Fruit fly (Drosophila melanogaster): ENCODE measurements around the gene Cnb.

The Cnb gene

dm6 chr3L:1962964-1963363 is 15.6 kb downstream of the Cnb start, which contains the start of gene SCOT:
TSS of gene SCOT (plus strand) at chr3L:1963143.
- TF ChIP-seq CG9705 (GFP tag; optimal IDR thresholded peaks at IDR 0.05) (no peak), GATAd (GFP tag; optimal IDR thresholded peaks at IDR 0.05) (peak; percentile 20), jim (GFP tag; optimal IDR thresholded peaks at IDR 0.05) (no peak), foxo (GFP tag; optimal IDR thresholded peaks at IDR 0.05) (peak; percentile 30 to 87), fru (GFP tag; optimal IDR thresholded peaks at IDR 0.05) (peak; percentile 80), ey (GFP tag; optimal IDR thresholded peaks at IDR 0.05) (peak; percentile 89), psq (GFP tag; optimal IDR thresholded peaks at IDR 0.05) (peak; percentile 73), rgr (GFP tag; optimal IDR thresholded peaks at IDR 0.05) (peak; percentile 87), sv (GFP tag; optimal IDR thresholded peaks at IDR 0.05) (peak; percentile 53), br (GFP tag; optimal IDR thresholded peaks at IDR 0.05) (peak; percentile 83), usp (GFP tag; optimal IDR thresholded peaks at IDR 0.05) (no peak), Dif (GFP tag; optimal IDR thresholded peaks at IDR 0.05; ENCODE audit: partially characterized antibody) (no peak), tai (GFP tag; optimal IDR thresholded peaks at IDR 0.05) (no peak), HLH106 (tag; optimal IDR thresholded peaks at IDR 0.05) (peak; percentile 76), OdsH (GFP tag; optimal IDR thresholded peaks at IDR 0.05) (peak; percentile 85)

DNA sequence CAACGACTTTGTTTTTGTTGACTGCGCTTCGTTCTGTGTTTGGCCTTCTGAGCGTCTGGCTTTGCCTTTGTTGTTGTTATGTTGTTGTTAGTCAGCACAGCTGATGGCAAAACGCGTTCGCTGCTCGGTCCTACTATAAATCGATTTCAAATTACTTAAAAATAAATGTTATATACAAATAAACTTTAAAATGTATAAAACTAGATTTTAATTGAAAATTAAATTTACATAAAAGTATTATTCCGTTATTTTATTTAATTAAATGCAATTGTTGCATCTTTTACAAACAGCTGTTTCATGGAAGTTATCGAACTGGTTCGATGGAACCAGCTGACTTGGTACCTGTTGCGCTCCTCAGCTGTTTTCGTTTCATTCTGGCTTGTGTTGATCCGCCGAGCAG is 16.7 kb downstream of the Cnb start, which contains the start of gene mv:
Gene mv (minus strand): TSS at position 80 of the 400 bp plus-strand sequence.
- no peak for TF ChIP-seq usp (GFP tag; optimal IDR thresholded peaks at IDR 0.05)
- peak; percentile 53 for TF ChIP-seq sage (GFP tag; optimal IDR thresholded peaks at IDR 0.05)

dm6 chr3L:1964599-1965143 is 17.3 kb downstream of the Cnb start:
- TF ChIP-seq N (GFP tag; optimal IDR thresholded peaks at IDR 0.05) (no peak), Dfd (GFP tag; optimal IDR thresholded peaks at IDR 0.05) (no peak), Hr83 (GFP tag; optimal IDR thresholded peaks at IDR 0.05; ENCODE audit: poor library complexity, severe bottlenecking) (no peak), tai (GFP tag; optimal IDR thresholded peaks at IDR 0.05) (no peak), dsf (GFP tag; optimal IDR thresholded peaks at IDR 0.05; ENCODE audit: borderline replicate concordance) (no peak), sage (GFP tag; optimal IDR thresholded peaks at IDR 0.05) (no peak), lola (GFP tag; optimal IDR thresholded peaks at IDR 0.05) (no peak)

DNA sequence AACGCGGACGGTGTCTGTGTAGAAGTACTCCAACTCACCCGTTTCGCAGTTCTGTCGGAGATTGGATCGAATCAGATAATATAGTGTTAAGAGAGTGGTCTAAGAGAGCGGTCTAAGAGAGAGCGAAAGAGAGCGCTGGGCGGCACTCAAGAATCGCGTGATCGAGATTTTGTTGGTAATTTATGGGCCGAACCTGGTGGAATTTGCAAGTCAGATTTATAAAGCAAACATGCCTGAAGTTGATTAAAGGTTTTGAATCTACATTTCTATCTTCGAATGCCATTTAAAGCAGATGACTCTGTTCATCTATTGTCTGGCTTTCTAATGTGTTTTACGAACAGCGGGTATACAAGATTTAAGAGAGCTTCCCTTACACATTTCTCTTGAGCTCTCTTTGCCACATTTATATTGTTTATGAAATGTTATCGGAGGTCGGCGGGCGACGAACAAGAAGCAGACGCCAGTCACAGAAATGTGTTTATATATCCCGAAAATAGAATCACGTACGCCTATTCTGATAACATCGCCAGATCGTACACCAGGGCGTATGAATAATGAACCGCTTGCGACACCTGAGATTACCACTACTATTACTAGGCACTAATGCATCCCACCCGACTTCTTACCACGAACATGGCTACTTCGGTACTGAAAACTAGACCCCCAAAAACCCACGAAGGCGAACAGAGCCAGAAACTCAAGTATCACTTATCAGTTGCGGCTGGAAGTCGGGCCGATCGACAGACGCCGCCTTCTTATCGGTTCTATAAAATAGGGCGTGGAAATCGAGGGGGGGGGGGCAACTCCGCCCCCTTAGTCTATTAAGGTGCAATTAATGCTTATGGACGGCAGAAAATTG is 20.3 kb downstream of the Cnb start:
- TF ChIP-seq GATAd (GFP tag; optimal IDR thresholded peaks at IDR 0.05) (no peak), Abd-B (GFP tag; optimal IDR thresholded peaks at IDR 0.05) (no peak), dsf (GFP tag; optimal IDR thresholded peaks at IDR 0.05; ENCODE audit: borderline replicate concordance) (no peak), br (GFP tag; optimal IDR thresholded peaks at IDR 0.05) (peak; percentile 84), CG9705 (GFP tag; optimal IDR thresholded peaks at IDR 0.05) (no peak), tai (GFP tag; optimal IDR thresholded peaks at IDR 0.05) (no peak), HLH106 (tag; optimal IDR thresholded peaks at IDR 0.05) (peak; percentile 13), dmrt93B (GFP tag; optimal IDR thresholded peaks at IDR 0.05) (no peak), rgr (GFP tag; optimal IDR thresholded peaks at IDR 0.05) (peak; percentile 44), brk (GFP tag; optimal IDR thresholded peaks at IDR 0.05) (no peak), psq (GFP tag; optimal IDR thresholded peaks at IDR 0.05) (no peak), Jra (GFP tag; optimal IDR thresholded peaks at IDR 0.05) (no peak), Dif (GFP tag; optimal IDR thresholded peaks at IDR 0.05; ENCODE audit: partially characterized antibody) (peak; percentile 40), h (GFP tag; optimal IDR thresholded peaks at IDR 0.05) (peak; percentile 43), Hr78 (GFP tag; optimal IDR thresholded peaks at IDR 0.05) (no peak), Rel (GFP tag; optimal IDR thresholded peaks at IDR 0.05) (no peak), Rel (tag; optimal IDR thresholded peaks at IDR 0.05) (peak; percentile 82), Hr83 (GFP tag; optimal IDR thresholded peaks at IDR 0.05; ENCODE audit: poor library complexity, severe bottlenecking) (peak; percentile 19), Sp1 (GFP tag; optimal IDR thresholded peaks at IDR 0.05) (peak; percentile 12), usp (GFP tag; optimal IDR thresholded peaks at IDR 0.05) (no peak)

DNA sequence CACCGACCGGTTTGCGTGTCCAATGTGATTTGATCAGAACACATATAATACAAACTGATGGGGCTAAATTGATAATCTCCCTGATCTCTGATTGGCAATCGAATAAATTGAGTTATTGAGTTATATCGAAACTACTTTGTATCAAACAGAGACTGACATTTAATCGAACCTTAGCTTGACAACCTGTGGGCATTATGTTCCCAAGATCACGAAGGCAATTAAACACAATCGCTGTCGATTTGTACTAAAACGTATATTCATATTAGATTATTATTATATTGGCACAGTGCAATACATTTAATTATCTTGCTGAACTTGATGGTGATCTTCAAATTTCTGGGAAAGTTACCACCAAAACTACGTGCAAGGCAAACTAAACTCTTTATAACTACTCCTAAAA is 21.0 kb downstream of the Cnb start:
- TF ChIP-seq Dfd (GFP tag; optimal IDR thresholded peaks at IDR 0.05) (no peak), sage (GFP tag; optimal IDR thresholded peaks at IDR 0.05) (no peak), br (GFP tag; optimal IDR thresholded peaks at IDR 0.05) (no peak), CrebA (GFP tag; optimal IDR thresholded peaks at IDR 0.05; ENCODE audit: borderline replicate concordance) (no peak), Abd-B (GFP tag; optimal IDR thresholded peaks at IDR 0.05) (no peak), tai (GFP tag; optimal IDR thresholded peaks at IDR 0.05) (no peak), Sp1 (GFP tag; optimal IDR thresholded peaks at IDR 0.05) (no peak), OdsH (GFP tag; optimal IDR thresholded peaks at IDR 0.05) (no peak), Rel (GFP tag; optimal IDR thresholded peaks at IDR 0.05) (no peak), Rel (tag; optimal IDR thresholded peaks at IDR 0.05) (no peak), brk (GFP tag; optimal IDR thresholded peaks at IDR 0.05) (no peak), rgr (GFP tag; optimal IDR thresholded peaks at IDR 0.05) (no peak), Myc (optimal IDR thresholded peaks at IDR 0.05) (no peak), Jra (GFP tag; optimal IDR thresholded peaks at IDR 0.05) (no peak), foxo (GFP tag; optimal IDR thresholded peaks at IDR 0.05) (no peak), GATAd (GFP tag; optimal IDR thresholded peaks at IDR 0.05) (no peak), lola (GFP tag; optimal IDR thresholded peaks at IDR 0.05) (no peak), dmrt93B (GFP tag; optimal IDR thresholded peaks at IDR 0.05) (no peak)

Measured in whole organism, wandering third instar larva.